Fruit fly (Drosophila melanogaster): ENCODE data around the gene CG11878.

The CG11878 gene

dm6 chr3R:25322657-25323056, 49.0 kb downstream of the CG11878 start, which contains the start of gene CG10562:
Gene CG10562 (minus strand): TSS chr3R:25322757.
- TF ChIP-seq noc (tag; optimal IDR thresholded peaks at IDR 0.05): no peak
